Fruit fly (Drosophila melanogaster) whole organism, wandering third instar larva: ENCODE measurements around the gene CG6168.
A peak's percentile ranks its signal among the peaks of the same experiment; 100 is the strongest.

Experiments used
- Abd-B ChIP-seq: fragments of >200 bp; optimal IDR thresholded peaks from 2 replicates; lab custom pipeline; 2017; ENCODE audit warnings: missing biosample characterization, missing genetic modification characterization
- CG32264 ChIP-seq: fragments of 200-800 bp; sonication (Bioruptor generic); optimal IDR thresholded peaks from 2 replicates; lab custom pipeline; 2016; ENCODE audit warnings: missing biosample characterization, missing genetic modification characterization
- CG9705 ChIP-seq: fragments of 200-800 bp; sonication (Bioruptor generic); optimal IDR thresholded peaks from 2 replicates; lab custom pipeline; 2018; ENCODE audit warnings: missing biosample characterization, mild to moderate bottlenecking, missing genetic modification characterization
- CrebA ChIP-seq: fragments of 200-800 bp; sonication (Bioruptor generic); optimal IDR thresholded peaks from 2 replicates; lab custom pipeline; 2016; ENCODE audit warnings: missing biosample characterization, mild to moderate bottlenecking, missing genetic modification characterization, borderline replicate concordance
- Dfd ChIP-seq: fragments of >200 bp; optimal IDR thresholded peaks from 2 replicates; lab custom pipeline; 2017; ENCODE audit warnings: missing biosample characterization, missing genetic modification characterization
- Dif ChIP-seq: fragments of 200-275, 200-300 bp; sonication (Bioruptor generic); optimal IDR thresholded peaks from 2 replicates; lab custom pipeline; 2018; ENCODE audit warnings: missing biosample characterization, missing genetic modification characterization; ENCODE audit not compliant: partially characterized antibody
- GATAd ChIP-seq: sonication (Bioruptor generic); optimal IDR thresholded peaks from 2 replicates; lab custom pipeline; 2016; ENCODE audit warnings: missing biosample characterization, missing genetic modification characterization
- HLH106 ChIP-seq: fragments of 200-800 bp; optimal IDR thresholded peaks from 3 replicates; lab custom pipeline; 2019; ENCODE audit warnings: missing biosample characterization, mild to moderate bottlenecking, missing genetic modification characterization, moderate library complexity
- Hnf4 ChIP-seq: fragments of 200-800 bp; sonication (Bioruptor generic); optimal IDR thresholded peaks from 2 replicates; lab custom pipeline; 2016; ENCODE audit warnings: missing biosample characterization, mild to moderate bottlenecking, missing genetic modification characterization
- Hr78 ChIP-seq: fragments of >200 bp; optimal IDR thresholded peaks from 2 replicates; lab custom pipeline; 2017; ENCODE audit warnings: missing biosample characterization, missing genetic modification characterization
- Hr83 ChIP-seq: fragments of 200-300 bp; sonication (Bioruptor generic); optimal IDR thresholded peaks from 2 replicates; lab custom pipeline; 2016; ENCODE audit warnings: missing biosample characterization, mild to moderate bottlenecking, missing genetic modification characterization, moderate library complexity; ENCODE audit not compliant: poor library complexity, severe bottlenecking
- Jra ChIP-seq: sonication (Bioruptor generic); optimal IDR thresholded peaks from 2 replicates; lab custom pipeline; 2016; ENCODE audit warnings: missing biosample characterization, missing genetic modification characterization
- Mio ChIP-seq: sonication (Bioruptor generic); optimal IDR thresholded peaks from 2 replicates; lab custom pipeline; 2016; ENCODE audit warnings: missing biosample characterization, missing genetic modification characterization
- Myc ChIP-seq: fragments of >200 bp; optimal IDR thresholded peaks from 2 replicates; lab custom pipeline; 2017
- N ChIP-seq: fragments of >200 bp; optimal IDR thresholded peaks from 2 replicates; lab custom pipeline; 2018; ENCODE audit warnings: missing biosample characterization, missing external identifiers, missing genetic modification characterization
- OdsH ChIP-seq: fragments of 200-800 bp; sonication (Bioruptor generic); optimal IDR thresholded peaks from 2 replicates; lab custom pipeline; 2016; ENCODE audit warnings: missing biosample characterization, mild to moderate bottlenecking, missing genetic modification characterization
- Rel ChIP-seq, 2 experiments: fragments of 200-800 bp; sonication (Bioruptor generic) in 1 of 2; optimal IDR thresholded peaks; 2 replicates in 1 of 2; 3 replicates in 1 of 2; lab custom pipeline; 2016 to 2019; ENCODE audit warnings: mild to moderate bottlenecking in 2 of 2, missing biosample characterization in 2 of 2, missing genetic modification characterization in 2 of 2, moderate library complexity in 1 of 2
- Sp1 ChIP-seq: fragments of 200-800 bp; sonication (Bioruptor generic); optimal IDR thresholded peaks from 3 replicates; lab custom pipeline; 2019; ENCODE audit warnings: missing biosample characterization, mild to moderate bottlenecking, missing genetic modification characterization, moderate library complexity
- Vsx2 ChIP-seq: fragments of 200-300, 225-300 bp; sonication (Bioruptor generic); optimal IDR thresholded peaks from 2 replicates; lab custom pipeline; 2018; ENCODE audit warnings: missing biosample characterization, missing genetic modification characterization; ENCODE audit not compliant: partially characterized antibody
- br ChIP-seq: fragments of 200-800 bp; sonication (Bioruptor generic); optimal IDR thresholded peaks from 2 replicates; lab custom pipeline; 2016; ENCODE audit warnings: missing biosample characterization, missing genetic modification characterization
- brk ChIP-seq: fragments of 200-800 bp; sonication (Bioruptor generic); optimal IDR thresholded peaks from 2 replicates; lab custom pipeline; 2016; ENCODE audit warnings: missing biosample characterization, mild to moderate bottlenecking, missing genetic modification characterization
- dl ChIP-seq, 2 experiments: fragments of 175-275, 200-275 bp in 1 of 2; fragments of 200-275 bp in 1 of 2; sonication (Bioruptor generic); optimal IDR thresholded peaks; lab custom pipeline; 2018; ENCODE audit warnings: mild to moderate bottlenecking in 2 of 2, missing biosample characterization in 2 of 2, missing genetic modification characterization in 2 of 2, moderate library complexity in 2 of 2; ENCODE audit not compliant: partially characterized antibody in 2 of 2, insufficient read depth in 1 of 2
- dmrt93B ChIP-seq: fragments of 200-800 bp; sonication (Bioruptor generic); optimal IDR thresholded peaks from 2 replicates; lab custom pipeline; 2018; ENCODE audit warnings: missing biosample characterization, mild to moderate bottlenecking, missing genetic modification characterization
- dsf ChIP-seq: sonication (Bioruptor generic); optimal IDR thresholded peaks from 2 replicates; lab custom pipeline; 2016; ENCODE audit warnings: missing biosample characterization, missing genetic modification characterization, borderline replicate concordance
- ey ChIP-seq: fragments of 200-800 bp; sonication (Bioruptor generic); optimal IDR thresholded peaks from 2 replicates; lab custom pipeline; 2016; ENCODE audit warnings: missing biosample characterization, missing genetic modification characterization
- foxo ChIP-seq, 2 experiments: fragments of 200-800 bp; sonication (Bioruptor generic); optimal IDR thresholded peaks; 2 replicates in 1 of 2; 3 replicates in 1 of 2; lab custom pipeline; 2016 to 2017; ENCODE audit warnings: missing biosample characterization in 2 of 2, missing genetic modification characterization in 2 of 2
- fru ChIP-seq: fragments of 200-800 bp; sonication (Bioruptor generic); optimal IDR thresholded peaks from 3 replicates; lab custom pipeline; 2016; ENCODE audit warnings: missing biosample characterization, mild to moderate bottlenecking, missing genetic modification characterization
- h ChIP-seq: fragments of 200-800 bp; sonication (Bioruptor generic); optimal IDR thresholded peaks from 3 replicates; lab custom pipeline; 2016; ENCODE audit warnings: missing biosample characterization, mild to moderate bottlenecking, missing genetic modification characterization
- jim ChIP-seq: fragments of 175-275, 200-325 bp; sonication (Bioruptor generic); optimal IDR thresholded peaks from 2 replicates; lab custom pipeline; 2016; ENCODE audit warnings: missing biosample characterization, mild to moderate bottlenecking, missing genetic modification characterization
- pan ChIP-seq: fragments of >200 bp; optimal IDR thresholded peaks from 2 replicates; lab custom pipeline; 2017
- psq ChIP-seq: fragments of 200-800 bp; sonication (Bioruptor generic); optimal IDR thresholded peaks from 3 replicates; lab custom pipeline; 2017; ENCODE audit warnings: missing biosample characterization, mild to moderate bottlenecking, missing genetic modification characterization, moderate library complexity
- rgr ChIP-seq: fragments of 200-800 bp; sonication (Bioruptor generic); optimal IDR thresholded peaks from 3 replicates; lab custom pipeline; 2016; ENCODE audit warnings: missing biosample characterization, mild to moderate bottlenecking, missing genetic modification characterization
- sage ChIP-seq: fragments of 200-800 bp; sonication (Bioruptor generic); optimal IDR thresholded peaks from 2 replicates; lab custom pipeline; 2016; ENCODE audit warnings: missing biosample characterization, mild to moderate bottlenecking, missing genetic modification characterization
- sv ChIP-seq: fragments of 200-800 bp; sonication (Bioruptor generic); optimal IDR thresholded peaks from 3 replicates; lab custom pipeline; 2016; ENCODE audit warnings: missing biosample characterization, missing genetic modification characterization
- tai ChIP-seq: sonication (Bioruptor generic); optimal IDR thresholded peaks from 2 replicates; lab custom pipeline; 2016; ENCODE audit warnings: missing biosample characterization, missing genetic modification characterization
- usp ChIP-seq: fragments of >200 bp; optimal IDR thresholded peaks from 2 replicates; lab custom pipeline; 2017; ENCODE audit warnings: missing biosample characterization, missing genetic modification characterization
- woc ChIP-seq: sonication (Bioruptor generic); optimal IDR thresholded peaks from 2 replicates; lab custom pipeline; 2016; ENCODE audit warnings: missing biosample characterization, mild to moderate bottlenecking, missing genetic modification characterization

CG6168 gene

DNA sequence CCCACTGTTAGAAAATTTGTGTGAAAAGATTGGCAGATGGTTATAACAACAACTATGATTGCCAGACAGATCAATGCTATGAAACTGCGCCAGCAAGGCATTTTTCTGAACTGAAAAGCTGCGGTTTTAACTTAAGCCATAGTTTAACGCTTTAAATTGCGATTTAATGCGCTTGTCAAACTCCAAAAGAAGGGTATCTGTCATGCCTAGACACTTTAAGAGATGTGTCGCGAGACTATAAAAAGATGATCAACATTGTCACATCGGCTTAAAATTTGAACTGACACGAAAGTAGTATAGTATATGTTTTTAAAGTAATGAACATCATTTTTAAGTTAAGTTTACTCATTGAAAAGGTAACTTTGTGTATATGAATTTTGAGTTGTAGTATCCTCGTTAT lies at the start of gene CG6168:
TSS of gene CG6168 (minus strand) at position 101 of the 400 bp plus-strand sequence.
- TF ChIP-seq OdsH (GFP tag; lab: Kevin White, UChicago) = no peak
- TF ChIP-seq Hr78 (GFP tag; lab: Kevin White, UChicago) = no peak
- TF ChIP-seq Rel (GFP tag; optimal IDR thresholded peaks at IDR 0.05; lab: Kevin White, UChicago) = no peak
- TF ChIP-seq Rel (tag; optimal IDR thresholded peaks at IDR 0.05; lab: Kevin White, UChicago) = no peak
- no peak for TF ChIP-seq N
- no peak for TF ChIP-seq brk (GFP tag; lab: Kevin White, UChicago)
- no peak for TF ChIP-seq dsf (GFP tag; lab: Kevin White, UChicago)
- no peak for TF ChIP-seq Vsx2 (GFP tag; lab: Kevin White, UChicago)
- TF ChIP-seq psq (GFP tag; lab: Kevin White, UChicago) = no peak
- no peak for TF ChIP-seq br (GFP tag; lab: Kevin White, UChicago)
- TF ChIP-seq dmrt93B = no peak
- TF ChIP-seq usp (GFP tag; lab: Kevin White, UChicago) = no peak

DNA sequence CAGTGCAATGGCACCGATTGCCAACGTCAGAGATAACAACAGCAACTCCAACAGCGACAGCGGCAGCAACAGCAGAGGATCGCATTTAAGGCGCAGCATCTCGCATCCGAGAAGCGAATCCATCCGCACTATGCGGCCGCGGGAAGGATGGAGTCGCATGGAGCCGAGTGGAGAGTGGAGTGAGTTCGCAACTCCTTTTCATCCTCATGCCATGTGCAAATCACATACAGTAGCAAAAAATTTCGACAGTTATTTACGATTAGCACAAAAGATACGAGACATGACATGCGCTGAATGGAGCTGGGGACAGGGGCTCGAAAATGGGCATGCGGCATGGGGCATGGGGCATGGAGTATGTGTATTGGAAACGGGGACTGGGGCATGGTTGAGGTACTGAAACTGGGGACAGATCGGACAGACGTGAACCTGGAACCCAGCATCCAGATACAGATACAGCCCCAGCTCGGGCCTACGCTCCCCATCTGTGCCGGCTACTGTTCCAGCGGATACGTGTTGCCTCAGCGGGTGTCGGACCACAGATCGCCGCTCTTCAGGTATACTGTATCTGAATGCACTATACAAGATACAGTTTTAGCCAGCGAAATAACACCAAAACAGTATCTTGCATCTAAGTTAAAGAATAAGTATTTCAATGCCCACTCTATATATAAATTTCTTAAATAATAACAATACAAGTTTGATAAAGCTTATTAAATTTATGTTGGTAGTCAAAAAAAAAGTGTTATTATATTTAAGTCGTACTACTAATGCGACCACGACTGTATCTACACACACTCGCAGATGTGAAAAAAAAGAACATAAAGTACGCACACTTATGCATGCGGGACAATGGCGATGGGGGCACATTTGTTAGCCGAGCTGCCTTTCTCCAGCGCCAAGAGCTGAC lies 48.5 kb upstream of the CG6168 start:
- TF ChIP-seq Vsx2 (GFP tag; lab: Kevin White, UChicago) (peak; percentile 53), Myc (no peak), fru (GFP tag; lab: Kevin White, UChicago) (peak; percentile 73), CG9705 (peak; percentile 51), psq (GFP tag; lab: Kevin White, UChicago) (peak; percentile 59), rgr (peak; percentile 51), HLH106 (tag; lab: Kevin White, UChicago) (peak; percentile 81), Jra (no peak), Dif (GFP tag; lab: Kevin White, UChicago) (peak; percentile 24), Rel (GFP tag; optimal IDR thresholded peaks at IDR 0.05; lab: Kevin White, UChicago) (peak; percentile 43), Rel (tag; optimal IDR thresholded peaks at IDR 0.05; lab: Kevin White, UChicago) (peak; percentile 19), CG32264 (GFP tag; lab: Kevin White, UChicago) (no peak), OdsH (GFP tag; lab: Kevin White, UChicago) (peak; percentile 60), sv (GFP tag; lab: Kevin White, UChicago) (no peak), Hr83 (GFP tag; lab: Kevin White, UChicago) (peak; percentile 40), pan (lab: Kevin White, UChicago) (no peak), Mio (GFP tag; lab: Kevin White, UChicago) (no peak), GATAd (GFP tag; lab: Kevin White, UChicago) (no peak), dl (GFP tag; optimal IDR thresholded peaks at IDR 0.05; lab: Kevin White, UChicago; ENCODE audit: insufficient read depth in 1 of 2, partially characterized antibody in 2 of 2) (peak; percentile 7 to 65), h (GFP tag; lab: Kevin White, UChicago) (peak; percentile 77), brk (GFP tag; lab: Kevin White, UChicago) (no peak), foxo (GFP tag; optimal IDR thresholded peaks at IDR 0.05; lab: Kevin White, UChicago) (peak in 1 of 2 experiments; percentile 69), jim (GFP tag; lab: Kevin White, UChicago) (no peak), tai (GFP tag; lab: Kevin White, UChicago) (peak; percentile 32), usp (GFP tag; lab: Kevin White, UChicago) (no peak), ey (GFP tag; lab: Kevin White, UChicago) (peak; percentile 23), Hnf4 (GFP tag; lab: Kevin White, UChicago) (peak; percentile 48), sage (GFP tag; lab: Kevin White, UChicago) (peak; percentile 63), woc (GFP tag; lab: Kevin White, UChicago) (peak; percentile 72), Abd-B (GFP tag; lab: Kevin White, UChicago) (no peak), Sp1 (GFP tag; lab: Kevin White, UChicago) (peak; percentile 74), dmrt93B (peak; percentile 50), Dfd (no peak), CrebA (GFP tag; lab: Kevin White, UChicago) (peak; percentile 66), br (GFP tag; lab: Kevin White, UChicago) (peak; percentile 21)
